Fruit fly (Drosophila melanogaster): ENCODE measurements around the gene bdwf.

bdwf gene

dm6 chr3R:17082471-17082870 lies 39.5 kb upstream of the bdwf start:
- TF ChIP-seq CG17802 (tag; optimal IDR thresholded peaks at IDR 0.05): no peak
- TF ChIP-seq Atf6 (GFP tag; IDR thresholded peaks at IDR 0.05): no peak
- TF ChIP-seq twi (tag; optimal IDR thresholded peaks at IDR 0.05): no peak
- TF ChIP-seq nerfin-1 (tag; optimal IDR thresholded peaks at IDR 0.05): peak; percentile 34
- TF ChIP-seq Ptx1 (GFP tag; IDR thresholded peaks at IDR 0.05): no peak
- TF ChIP-seq org-1 (GFP tag; optimal IDR thresholded peaks at IDR 0.05): no peak
- no peak for TF ChIP-seq CG11247 (GFP tag; IDR thresholded peaks at IDR 0.05)
- no peak for TF ChIP-seq kay (GFP tag; optimal IDR thresholded peaks at IDR 0.05)
- TF ChIP-seq CG13123 (GFP tag; optimal IDR thresholded peaks at IDR 0.05): no peak
- peak; percentile 33; the same call in 1 of the 3 replicates for TF ChIP-seq so (GFP tag; IDR thresholded peaks at IDR 0.05)
- no peak for TF ChIP-seq bbx (GFP tag; IDR thresholded peaks at IDR 0.05; ENCODE audit: partially characterized antibody)
- TF ChIP-seq pros (GFP tag; optimal IDR thresholded peaks at IDR 0.05): no peak
- no peak for TF ChIP-seq sc (optimal IDR thresholded peaks at IDR 0.05)
- TF ChIP-seq sc (GFP tag; optimal IDR thresholded peaks at IDR 0.05): no peak
- TF ChIP-seq tna (GFP tag; IDR thresholded peaks at IDR 0.05; ENCODE audit: partially characterized antibody): no peak
- peak; percentile 80 for TF ChIP-seq CG15479 (GFP tag; optimal IDR thresholded peaks at IDR 0.05)
- TF ChIP-seq Bdp1 (GFP tag; optimal IDR thresholded peaks at IDR 0.05): no peak
- TF ChIP-seq CG9609 (GFP tag; optimal IDR thresholded peaks at IDR 0.05): no peak
- no peak for TF ChIP-seq Tbp (GFP tag; optimal IDR thresholded peaks at IDR 0.05)
- TF ChIP-seq dimm (GFP tag; IDR thresholded peaks at IDR 0.05): no peak
- no peak for TF ChIP-seq nom (GFP tag; optimal IDR thresholded peaks at IDR 0.05)
- no peak for TF ChIP-seq C15 (GFP tag; IDR thresholded peaks at IDR 0.05)
- no peak for TF ChIP-seq Chrac-16 (GFP tag; optimal IDR thresholded peaks at IDR 0.05)
- no peak for TF ChIP-seq dpn (GFP tag; optimal IDR thresholded peaks at IDR 0.05)
- TF ChIP-seq Atf3 (GFP tag; optimal IDR thresholded peaks at IDR 0.05): no peak
- TF ChIP-seq en (GFP tag; optimal IDR thresholded peaks at IDR 0.05): no peak
- TF ChIP-seq Gug (GFP tag; IDR thresholded peaks at IDR 0.05): no peak
- no peak for TF ChIP-seq al (GFP tag; IDR thresholded peaks at IDR 0.05)
- no peak for TF ChIP-seq CG11085 (GFP tag; IDR thresholded peaks at IDR 0.05)
- TF ChIP-seq dm (GFP tag; optimal IDR thresholded peaks at IDR 0.05): no peak
- TF ChIP-seq CG17612 (GFP tag; IDR thresholded peaks at IDR 0.05): no peak
- no peak for TF ChIP-seq CG2889 (GFP tag; IDR thresholded peaks at IDR 0.05)
- TF ChIP-seq Sry-β (GFP tag; optimal IDR thresholded peaks at IDR 0.05): no peak
- TF ChIP-seq Ets65A (GFP tag): peak; percentile 48
- TF ChIP-seq br (optimal IDR thresholded peaks at IDR 0.05): no peak
- TF ChIP-seq emc (GFP tag; optimal IDR thresholded peaks at IDR 0.05): no peak
- TF ChIP-seq tll (GFP tag; optimal IDR thresholded peaks at IDR 0.05): peak in 1 of 2 experiments; percentile 69
- TF ChIP-seq da (GFP tag; optimal IDR thresholded peaks at IDR 0.05): no peak
- TF ChIP-seq gem (tag; optimal IDR thresholded peaks at IDR 0.05): no peak
- no peak for TF ChIP-seq CG14050 (GFP tag; IDR thresholded peaks at IDR 0.05)
- no peak for TF ChIP-seq ttk (GFP tag; IDR thresholded peaks at IDR 0.05)
- TF ChIP-seq row (GFP tag; IDR thresholded peaks at IDR 0.05): no peak
- TF ChIP-seq Med (GFP tag): peak; percentile 3
- TF ChIP-seq CG9215 (GFP tag; IDR thresholded peaks at IDR 0.05): no peak
- TF ChIP-seq CG1832 (GFP tag; optimal IDR thresholded peaks at IDR 0.05): no peak
- TF ChIP-seq bab2 (GFP tag; optimal IDR thresholded peaks at IDR 0.05): no peak
- no peak for TF ChIP-seq ftz-f1 (GFP tag; optimal IDR thresholded peaks at IDR 0.05)
- no peak for TF ChIP-seq NfI (GFP tag; optimal IDR thresholded peaks at IDR 0.05)
- no peak for TF ChIP-seq ro (GFP tag; IDR thresholded peaks at IDR 0.05)
- no peak for TF ChIP-seq Fer1 (GFP tag; optimal IDR thresholded peaks at IDR 0.05)
- peak; percentile 72 for TF ChIP-seq sd (tag; optimal IDR thresholded peaks at IDR 0.05)
